Worm (Caenorhabditis elegans) whole organism, L1 larva: ENCODE results near the gene dhhc-8.

Source experiments
- ama-1 ChIP-seq: fragments of 150-350 bp; optimal IDR thresholded peaks from 2 replicates; lab custom pipeline; 2014
- dpl-1 ChIP-seq, 3 experiments: fragments of 150-350 bp in 2 of 3; sonication (generic microtip) in 1 of 3; optimal IDR thresholded peaks; 2 replicates each; lab custom pipeline; 2014 to 2017; ENCODE audit warnings: missing biosample characterization in 3 of 3, missing genetic modification characterization in 3 of 3, missing genetic modification reagents in 3 of 3
- ets-5 ChIP-seq: fragments of 200-800 bp; sonication (Bioruptor generic); IDR thresholded peaks from 2 replicates; pipeline ENCODE4 v1.3.6; 2022; ENCODE audit warnings: missing genetic modification characterization, missing compliant biosample characterization
- hlh-4 ChIP-seq: sonication (generic microtip); optimal IDR thresholded peaks from 2 replicates; lab custom pipeline; 2016; ENCODE audit warnings: mild to moderate bottlenecking, missing genetic modification characterization, missing compliant biosample characterization
- lin-39 ChIP-seq: fragments of 150-350 bp; optimal IDR thresholded peaks from 2 replicates; lab custom pipeline; 2014; ENCODE audit warnings: missing biosample characterization, missing genetic modification reagents, missing genetic modification characterization
- nhr-237 ChIP-seq: fragments of 150-350 bp; optimal IDR thresholded peaks from 2 replicates; lab custom pipeline; 2014; ENCODE audit warnings: missing biosample characterization, missing genetic modification characterization
- pqm-1 ChIP-seq: sonication (generic microtip); optimal IDR thresholded peaks from 3 replicates; lab custom pipeline; 2017; ENCODE audit warnings: missing biosample characterization, missing genetic modification characterization
- unc-62 ChIP-seq: fragments of 150-350 bp; optimal IDR thresholded peaks from 2 replicates; lab custom pipeline; 2014; ENCODE audit warnings: missing biosample characterization, missing genetic modification reagents, missing genetic modification characterization

ce11 chrIII:13061136-13061535, 46.3 kb upstream of the dhhc-8 start:
- TF ChIP-seq nhr-237 (tag; lab: Kevin White, UChicago) (peak; percentile 83), lin-39 (peak; percentile 94), ama-1 (peak; percentile 93), dpl-1 (GFP tag; optimal IDR thresholded peaks at IDR 0.05; lab: Kevin White, UChicago) (peak; percentile 65 to 75 (median 73)), ets-5 (GFP tag; lab: Robert Waterston, UW) (no peak), hlh-4 (tag; lab: Kevin White, UChicago) (no peak), unc-62 (GFP tag; lab: Kevin White, UChicago) (peak; percentile 10), pqm-1 (tag; lab: Kevin White, UChicago) (no peak)
